Worm (Caenorhabditis elegans): ENCODE results near the gene gpd-3.

The gpd-3 gene

ce11 chrX:3108603-3109002, 4.5 kb downstream of the gpd-3 start:
- no peak for TF ChIP-seq flt-1 (GFP tag; IDR thresholded peaks at IDR 0.05)

- TF ChIP-seq ets-7 (tag; optimal IDR thresholded peaks at IDR 0.05), result no peak
- peak; percentile 30 for TF ChIP-seq F13C5.2 (tag; optimal IDR thresholded peaks at IDR 0.05)
These were observed 7.0 kb downstream of the gpd-3 start, which contains the start of gene K10B3.5 for ce11 chrX:3106137-3106536. K10B3.5 (minus strand) TSS chrX:3106479.

ce11 chrX:3102817-3103216, 10.3 kb downstream of the gpd-3 start:
- TF ChIP-seq hmg-4 (GFP tag; optimal IDR thresholded peaks at IDR 0.05) (peak; percentile 86), scrt-1 (GFP tag; IDR thresholded peaks at IDR 0.05) (no peak), tbx-11 (GFP tag; IDR thresholded peaks at IDR 0.05) (peak; percentile 8; the same call in 1 of the 2 replicates), hmbx-1 (tag; optimal IDR thresholded peaks at IDR 0.05) (no peak), ceh-36 (tag; optimal IDR thresholded peaks at IDR 0.05) (no peak), ceh-13 (GFP tag; optimal IDR thresholded peaks at IDR 0.05) (no peak), aly-1 (tag; optimal IDR thresholded peaks at IDR 0.05) (no peak), hnd-1 (tag; optimal IDR thresholded peaks at IDR 0.05) (no peak), pes-1 (GFP tag; IDR thresholded peaks at IDR 0.05) (no peak; the same call in 1 of the 2 replicates)

- TF ChIP-seq tra-4 (tag; optimal IDR thresholded peaks at IDR 0.05) (no peak), ceh-13 (GFP tag; optimal IDR thresholded peaks at IDR 0.05) (no peak), hmbx-1 (tag; optimal IDR thresholded peaks at IDR 0.05) (no peak), sea-1 (GFP tag; conservative IDR thresholded peaks at IDR 0.05) (no peak), ets-7 (tag; optimal IDR thresholded peaks at IDR 0.05) (no peak), tbx-11 (GFP tag; IDR thresholded peaks at IDR 0.05) (no peak), scrt-1 (GFP tag; IDR thresholded peaks at IDR 0.05) (no peak), F13C5.2 (tag; optimal IDR thresholded peaks at IDR 0.05) (no peak), hmg-4 (GFP tag; optimal IDR thresholded peaks at IDR 0.05) (no peak), flt-1 (GFP tag; IDR thresholded peaks at IDR 0.05) (no peak), ceh-36 (tag; optimal IDR thresholded peaks at IDR 0.05) (no peak), pes-1 (GFP tag; IDR thresholded peaks at IDR 0.05) (no peak), B0310.2 (tag; optimal IDR thresholded peaks at IDR 0.05) (no peak), ama-1 (optimal IDR thresholded peaks at IDR 0.05) (no peak)
These were observed 11.0 kb downstream of the gpd-3 start, which contains the start of gene ztf-13 for ce11 chrX:3102165-3102564. ztf-13 (minus strand) TSS chrX:3102175.

ce11 chrX:3101562-3101961, 11.6 kb downstream of the gpd-3 start:
- TF ChIP-seq B0310.2 (tag; optimal IDR thresholded peaks at IDR 0.05) (no peak), ceh-13 (GFP tag; optimal IDR thresholded peaks at IDR 0.05) (no peak), sea-1 (GFP tag; conservative IDR thresholded peaks at IDR 0.05) (no peak), tra-4 (tag; optimal IDR thresholded peaks at IDR 0.05) (no peak), F13C5.2 (tag; optimal IDR thresholded peaks at IDR 0.05) (no peak), pes-1 (GFP tag; IDR thresholded peaks at IDR 0.05) (no peak), ama-1 (optimal IDR thresholded peaks at IDR 0.05) (no peak), scrt-1 (GFP tag; IDR thresholded peaks at IDR 0.05) (no peak), hmg-4 (GFP tag; optimal IDR thresholded peaks at IDR 0.05) (no peak), ceh-36 (tag; optimal IDR thresholded peaks at IDR 0.05) (no peak)

- TF ChIP-seq ceh-36 (tag; optimal IDR thresholded peaks at IDR 0.05) (peak; percentile 38), ceh-13 (GFP tag; optimal IDR thresholded peaks at IDR 0.05) (no peak), scrt-1 (GFP tag; IDR thresholded peaks at IDR 0.05) (peak; percentile 58; the same call in 1 of the 2 replicates), tra-4 (tag; optimal IDR thresholded peaks at IDR 0.05) (peak; percentile 13), tbx-37 (GFP tag; conservative IDR thresholded peaks at IDR 0.05) (peak; percentile 29; the same call in 1 of the 2 replicates), sea-1 (GFP tag; conservative IDR thresholded peaks at IDR 0.05) (peak; percentile 65; the same call in 1 of the 2 replicates), flt-1 (GFP tag; IDR thresholded peaks at IDR 0.05) (peak; percentile 45; the same call in 1 of the 2 replicates), B0310.2 (tag; optimal IDR thresholded peaks at IDR 0.05) (no peak), hmg-4 (GFP tag; optimal IDR thresholded peaks at IDR 0.05) (peak; percentile 55), hmbx-1 (tag; optimal IDR thresholded peaks at IDR 0.05) (peak; percentile 19), ama-1 (optimal IDR thresholded peaks at IDR 0.05) (no peak), tbx-11 (GFP tag; IDR thresholded peaks at IDR 0.05) (0 out of 2 replicates have a peak, but pooled peaks have one; percentile 28), pes-1 (GFP tag; IDR thresholded peaks at IDR 0.05) (peak; percentile 75), aly-1 (tag; optimal IDR thresholded peaks at IDR 0.05) (no peak), ets-7 (tag; optimal IDR thresholded peaks at IDR 0.05) (no peak), F13C5.2 (tag; optimal IDR thresholded peaks at IDR 0.05) (peak; percentile 88), hnd-1 (tag; optimal IDR thresholded peaks at IDR 0.05) (peak; percentile 13)
These were observed 13.3 kb downstream of the gpd-3 start, which contains the start of gene sec-3 for ce11 chrX:3099832-3100231. sec-3 (minus strand) TSS chrX:3099852.

- TF ChIP-seq flt-1 (GFP tag; IDR thresholded peaks at IDR 0.05) (no peak), hmbx-1 (tag; optimal IDR thresholded peaks at IDR 0.05) (no peak), ama-1 (optimal IDR thresholded peaks at IDR 0.05) (no peak), sea-1 (GFP tag; conservative IDR thresholded peaks at IDR 0.05) (no peak), ceh-13 (GFP tag; optimal IDR thresholded peaks at IDR 0.05) (no peak)
These were observed 18.8 kb downstream of the gpd-3 start, which contains the start of gene wrt-2 for ce11 chrX:3094304-3094703. wrt-2 (minus strand) TSS chrX:3094349.

- TF ChIP-seq ama-1 (optimal IDR thresholded peaks at IDR 0.05) (no peak), hmg-4 (GFP tag; optimal IDR thresholded peaks at IDR 0.05) (no peak), hmbx-1 (tag; optimal IDR thresholded peaks at IDR 0.05) (no peak), aly-1 (tag; optimal IDR thresholded peaks at IDR 0.05) (no peak), scrt-1 (GFP tag; IDR thresholded peaks at IDR 0.05) (no peak), B0310.2 (tag; optimal IDR thresholded peaks at IDR 0.05) (no peak), tbx-37 (GFP tag; conservative IDR thresholded peaks at IDR 0.05) (no peak), tra-4 (tag; optimal IDR thresholded peaks at IDR 0.05) (no peak), sea-1 (GFP tag; conservative IDR thresholded peaks at IDR 0.05) (no peak), ets-7 (tag; optimal IDR thresholded peaks at IDR 0.05) (no peak), tbx-11 (GFP tag; IDR thresholded peaks at IDR 0.05) (no peak), F13C5.2 (tag; optimal IDR thresholded peaks at IDR 0.05) (no peak), ceh-13 (GFP tag; optimal IDR thresholded peaks at IDR 0.05) (no peak), flt-1 (GFP tag; IDR thresholded peaks at IDR 0.05) (no peak), ceh-36 (tag; optimal IDR thresholded peaks at IDR 0.05) (no peak)
These were observed 20.7 kb downstream of the gpd-3 start for ce11 chrX:3092460-3092859.
